Worm (Caenorhabditis elegans) whole organism, L4/young adult: ENCODE measurements around the gene hex-3.

Experiments used
- W03F9.2 ChIP-seq: fragments of 150-350 bp; optimal IDR thresholded peaks from 2 replicates; lab custom pipeline; 2014; ENCODE audit warnings: missing biosample characterization, missing genetic modification characterization
- dao-5 ChIP-seq: sonication (generic microtip); optimal IDR thresholded peaks from 2 replicates; lab custom pipeline; 2016; ENCODE audit warnings: missing genotype, missing genetic modification characterization, moderate library complexity, missing compliant biosample characterization
- him-1 ChIP-seq: sonication (generic microtip); optimal IDR thresholded peaks from 2 replicates; lab custom pipeline; 2016; ENCODE audit warnings: missing genotype, missing genetic modification reagents, missing genetic modification characterization, missing compliant biosample characterization

The hex-3 gene

ce11 chrIII:10888824-10889223 lies 39.8 kb downstream of the hex-3 start:
- TF ChIP-seq him-1 (no peak), W03F9.2 (tag; lab: Kevin White, UChicago) (no peak), dao-5 (tag; lab: Kevin White, UChicago) (no peak)

ce11 chrIII:10894220-10894619 lies 45.2 kb downstream of the hex-3 start, which contains the start of gene fbxb-87:
Gene fbxb-87, plus strand, starts transcription at chrIII:10894520.
- TF ChIP-seq W03F9.2 (tag; lab: Kevin White, UChicago) (no peak), dao-5 (tag; lab: Kevin White, UChicago) (no peak), him-1 (no peak)

- peak; percentile 38 for TF ChIP-seq W03F9.2 (tag; lab: Kevin White, UChicago)
- no peak for TF ChIP-seq him-1
These were observed 46.9 kb downstream of the hex-3 start, which contains the start of gene com-1 for ce11 chrIII:10895817-10896413. Gene com-1, plus strand, starts transcription at chrIII:10896363.

- TF ChIP-seq dao-5 (tag; lab: Kevin White, UChicago), result no peak
- TF ChIP-seq him-1, result no peak
- no peak for TF ChIP-seq W03F9.2 (tag; lab: Kevin White, UChicago)
These were observed 53.3 kb downstream of the hex-3 start, which contains the start of gene unc-119 for ce11 chrIII:10902341-10902740. Gene unc-119, plus strand, starts transcription at chrIII:10902641.

- TF ChIP-seq W03F9.2 (tag; lab: Kevin White, UChicago) (no peak), him-1 (no peak), dao-5 (tag; lab: Kevin White, UChicago) (no peak)
These were observed 54.1 kb downstream of the hex-3 start for ce11 chrIII:10903009-10903609.

- no peak for TF ChIP-seq dao-5 (tag; lab: Kevin White, UChicago)
- TF ChIP-seq W03F9.2 (tag; lab: Kevin White, UChicago), result no peak
- TF ChIP-seq him-1, result no peak
These were observed 55.4 kb downstream of the hex-3 start for ce11 chrIII:10904320-10904961.

ce11 chrIII:10905112-10905511 lies 56.1 kb downstream of the hex-3 start:
- TF ChIP-seq W03F9.2 (tag; lab: Kevin White, UChicago), result no peak
- TF ChIP-seq him-1, result no peak
- no peak for TF ChIP-seq dao-5 (tag; lab: Kevin White, UChicago)
